Fruit fly (Drosophila melanogaster) whole organism, prepupa: ENCODE data around the gene CG13108.

Experiments
- Blimp-1 ChIP-seq: fragments of 200-800 bp; sonication (Bioruptor generic); optimal IDR thresholded peaks from 3 replicates; lab custom pipeline; 2017; ENCODE audit warnings: missing biosample characterization, missing genetic modification characterization, mild to moderate bottlenecking, moderate library complexity, missing genetic modification reagents
- CG10631 ChIP-seq: fragments of 200-800 bp; sonication (Bioruptor generic); optimal IDR thresholded peaks from 2 replicates; lab custom pipeline; 2016; ENCODE audit warnings: missing biosample characterization, missing genetic modification characterization
- CG10669 ChIP-seq: fragments of 200-800 bp; sonication (Bioruptor generic); optimal IDR thresholded peaks from 3 replicates; lab custom pipeline; 2018; ENCODE audit warnings: missing biosample characterization, mild to moderate bottlenecking, missing genetic modification characterization, moderate library complexity
- CG15336 ChIP-seq: fragments of 200-800 bp; sonication (Bioruptor generic); IDR thresholded peaks from 2 replicates; pipeline ENCODE4 v1.3.6; 2022; ENCODE audit warnings: missing biosample characterization, missing genetic modification characterization
- CG1621 ChIP-seq: fragments of 200-800 bp; sonication (Bioruptor generic); optimal IDR thresholded peaks from 3 replicates; lab custom pipeline; 2018; ENCODE audit warnings: missing biosample characterization, mild to moderate bottlenecking, missing genetic modification characterization
- CG16779 ChIP-seq: fragments of 200-800 bp; sonication (Bioruptor generic); optimal IDR thresholded peaks from 3 replicates; lab custom pipeline; 2017; ENCODE audit warnings: missing biosample characterization, mild to moderate bottlenecking, missing genetic modification characterization
- CG31627 ChIP-seq: fragments of 200-800 bp; sonication (Bioruptor generic); optimal IDR thresholded peaks from 3 replicates; lab custom pipeline; 2016; ENCODE audit warnings: missing biosample characterization, missing genetic modification characterization
- CG34406 ChIP-seq: fragments of 200-800 bp; sonication (Bioruptor generic); optimal IDR thresholded peaks from 3 replicates; lab custom pipeline; 2016; ENCODE audit warnings: missing biosample characterization, missing genetic modification characterization
- CG4318 ChIP-seq: fragments of 200-800 bp; sonication (Bioruptor generic); optimal IDR thresholded peaks from 3 replicates; lab custom pipeline; 2017; ENCODE audit warnings: missing biosample characterization, mild to moderate bottlenecking, missing genetic modification characterization
- CG6276 ChIP-seq: fragments of 200-800 bp; sonication (Bioruptor generic); optimal IDR thresholded peaks from 2 replicates; lab custom pipeline; 2017; ENCODE audit warnings: missing biosample characterization, mild to moderate bottlenecking, missing genetic modification characterization
- CG6792 ChIP-seq: fragments of 200-800 bp; sonication (Bioruptor generic); optimal IDR thresholded peaks from 3 replicates; lab custom pipeline; 2016; ENCODE audit warnings: missing biosample characterization, missing genetic modification characterization
- CG6808 ChIP-seq: fragments of 200-800 bp; sonication (Bioruptor generic); optimal IDR thresholded peaks from 3 replicates; lab custom pipeline; 2017; ENCODE audit warnings: missing biosample characterization, missing genetic modification characterization, mild to moderate bottlenecking, moderate library complexity, missing genetic modification reagents
- CG6854 ChIP-seq: fragments of 200-800 bp; sonication (Bioruptor generic); optimal IDR thresholded peaks from 2 replicates; lab custom pipeline; 2017; ENCODE audit warnings: missing biosample characterization, mild to moderate bottlenecking, missing genetic modification characterization
- CG8119 ChIP-seq: fragments of 200-800 bp; sonication (Bioruptor generic); IDR thresholded peaks from 3 replicates; pipeline ENCODE4 v1.3.6; 2022; ENCODE audit warnings: missing biosample characterization, missing genetic modification characterization
- CG8319 ChIP-seq: fragments of 200-800 bp; sonication (Bioruptor generic); optimal IDR thresholded peaks from 3 replicates; lab custom pipeline; 2016; ENCODE audit warnings: missing biosample characterization, missing genetic modification characterization
- CG9139 ChIP-seq: fragments of 200-800 bp; sonication (Bioruptor generic); optimal IDR thresholded peaks from 3 replicates; lab custom pipeline; 2017; ENCODE audit warnings: missing biosample characterization, mild to moderate bottlenecking, missing genetic modification characterization
- Eip75B ChIP-seq: fragments of 200-800 bp; sonication (Bioruptor generic); optimal IDR thresholded peaks from 3 replicates; lab custom pipeline; 2016; ENCODE audit warnings: missing biosample characterization, missing genetic modification characterization
- Eip78C ChIP-seq: fragments of 200-800 bp; sonication (Bioruptor generic); peaks from one replicate; lab custom pipeline; 2016; ENCODE audit warnings: missing biosample characterization, missing genetic modification characterization
- Ets21C ChIP-seq: fragments of 200-800 bp; sonication (Bioruptor generic); optimal IDR thresholded peaks from 3 replicates; lab custom pipeline; 2016; ENCODE audit warnings: missing biosample characterization, missing genetic modification characterization
- Hr39 ChIP-seq: fragments of 200-800 bp; sonication (Bioruptor generic); optimal IDR thresholded peaks from 2 replicates; lab custom pipeline; 2016; ENCODE audit warnings: missing biosample characterization, missing genetic modification characterization
- Met ChIP-seq: fragments of 200-800 bp; sonication (Bioruptor generic); optimal IDR thresholded peaks from 3 replicates; lab custom pipeline; 2016; ENCODE audit warnings: missing biosample characterization, missing genetic modification characterization
- Smox ChIP-seq: fragments of 200-800 bp; sonication (Bioruptor generic); optimal IDR thresholded peaks from 3 replicates; lab custom pipeline; 2016; ENCODE audit warnings: missing biosample characterization, missing genetic modification characterization
- Sox102F ChIP-seq: fragments of 200-800 bp; sonication (Bioruptor generic); optimal IDR thresholded peaks from 2 replicates; lab custom pipeline; 2016; ENCODE audit warnings: missing biosample characterization, mild to moderate bottlenecking, missing genetic modification characterization
- acj6 ChIP-seq: fragments of 200-800 bp; sonication (Bioruptor generic); optimal IDR thresholded peaks from 3 replicates; lab custom pipeline; 2016; ENCODE audit warnings: missing biosample characterization, missing genetic modification characterization
- dac ChIP-seq: fragments of 200-800 bp; sonication (Bioruptor generic); optimal IDR thresholded peaks from 2 replicates; lab custom pipeline; 2017; ENCODE audit warnings: missing biosample characterization, mild to moderate bottlenecking, missing genetic modification characterization
- esn ChIP-seq: fragments of 200-800 bp; sonication (Bioruptor generic); optimal IDR thresholded peaks from 2 replicates; lab custom pipeline; 2016; ENCODE audit warnings: missing biosample characterization, mild to moderate bottlenecking, missing genetic modification characterization, moderate library complexity
- fd59A ChIP-seq: fragments of 200-800 bp; sonication (Bioruptor generic); optimal IDR thresholded peaks from 2 replicates; lab custom pipeline; 2017; ENCODE audit warnings: missing biosample characterization, mild to moderate bottlenecking, missing genetic modification characterization, missing genetic modification reagents
- fd85E ChIP-seq: fragments of 200-800 bp; sonication (Bioruptor generic); optimal IDR thresholded peaks from 3 replicates; lab custom pipeline; 2016; ENCODE audit warnings: missing biosample characterization, missing genetic modification characterization
- fkh ChIP-seq: fragments of 200-800 bp; sonication (Bioruptor generic); optimal IDR thresholded peaks from 3 replicates; lab custom pipeline; 2017; ENCODE audit warnings: missing biosample characterization, mild to moderate bottlenecking, missing genetic modification characterization, moderate library complexity
- net ChIP-seq: fragments of 200-800 bp; sonication (Bioruptor generic); optimal IDR thresholded peaks from 3 replicates; lab custom pipeline; 2016; ENCODE audit warnings: missing biosample characterization, missing genetic modification characterization
- pdm3 ChIP-seq: fragments of 200-800 bp; sonication (Bioruptor generic); optimal IDR thresholded peaks from 3 replicates; lab custom pipeline; 2016; ENCODE audit warnings: missing biosample characterization, missing genetic modification characterization
- salr ChIP-seq, 2 experiments: fragments of 200-800 bp; sonication (Bioruptor generic); optimal IDR thresholded peaks; 3 replicates each; lab custom pipeline; 2016 to 2018; ENCODE audit warnings: missing biosample characterization in 2 of 2, missing genetic modification characterization in 2 of 2, mild to moderate bottlenecking in 1 of 2
- ss ChIP-seq, 2 experiments: fragments of 200-800 bp; sonication (Bioruptor generic); optimal IDR thresholded peaks; 2 replicates in 1 of 2; 3 replicates in 1 of 2; lab custom pipeline; 2017 to 2018; ENCODE audit warnings: mild to moderate bottlenecking in 2 of 2, missing biosample characterization in 2 of 2, missing genetic modification characterization in 2 of 2, moderate library complexity in 1 of 2
- svp ChIP-seq: fragments of 200-800 bp; sonication (Bioruptor generic); peaks from one replicate; lab custom pipeline; 2016; ENCODE audit warnings: missing biosample characterization, missing genetic modification characterization

Gene CG13108

DNA sequence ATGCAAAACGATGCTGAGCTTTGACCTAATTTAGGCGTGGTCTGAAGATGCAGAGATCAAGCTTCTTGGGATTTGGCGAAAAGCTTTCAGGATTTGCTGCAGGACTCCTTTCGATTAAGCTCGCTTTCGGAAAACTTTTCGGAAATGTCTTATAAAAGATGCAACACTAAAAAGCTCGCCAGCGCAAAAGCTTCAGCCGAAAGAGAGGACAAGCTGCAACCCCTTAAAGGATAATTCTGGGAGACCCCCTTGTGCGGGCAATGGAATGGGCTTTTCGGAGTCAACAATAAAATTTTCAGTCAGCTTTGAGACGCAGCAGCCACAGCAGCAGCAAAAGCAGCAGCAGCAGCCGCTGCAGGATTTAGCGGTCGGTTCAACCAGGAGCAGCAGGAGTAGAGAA lies at the start of gene CG13108:
Gene CG13108 (plus strand): TSS at position 301 of the 400 bp plus-strand sequence.
- no peak for TF ChIP-seq dac (GFP tag; lab: Kevin White, UChicago)
- TF ChIP-seq, all 60 proteins: peak for 0

- no peak for TF ChIP-seq fkh (GFP tag; lab: Kevin White, UChicago)
- TF ChIP-seq net (GFP tag; lab: Kevin White, UChicago): no peak
- no peak for TF ChIP-seq salr (GFP tag; optimal IDR thresholded peaks at IDR 0.05; lab: Kevin White, UChicago)
- no peak for TF ChIP-seq CG4318 (GFP tag; lab: Kevin White, UChicago)
- TF ChIP-seq CG16779 (tag; lab: Kevin White, UChicago): no peak
- TF ChIP-seq Ets21C (GFP tag; lab: Kevin White, UChicago): no peak
- no peak for TF ChIP-seq CG10669 (GFP tag; lab: Kevin White, UChicago)
- no peak for TF ChIP-seq CG10631 (GFP tag; lab: Kevin White, UChicago)
- TF ChIP-seq pdm3 (GFP tag; lab: Kevin White, UChicago): no peak
- no peak for TF ChIP-seq Smox (GFP tag; lab: Kevin White, UChicago)
- no peak for TF ChIP-seq CG34406 (GFP tag; lab: Kevin White, UChicago)
- no peak for TF ChIP-seq CG6854 (GFP tag; lab: Kevin White, UChicago)
- no peak for TF ChIP-seq Sox102F (GFP tag; lab: Kevin White, UChicago)
- TF ChIP-seq esn (GFP tag; lab: Kevin White, UChicago): no peak
These were observed 43.3 kb upstream of the CG13108 start for dm6 chr2L:9120475-9121309.

- TF ChIP-seq svp (GFP tag; lab: Kevin White, UChicago): peak; percentile 99
- peak; percentile 31 for TF ChIP-seq Eip78C (GFP tag; lab: Kevin White, UChicago)
- TF ChIP-seq acj6: no peak
- no peak for TF ChIP-seq dac (GFP tag; lab: Kevin White, UChicago)
- TF ChIP-seq CG6276: peak; percentile 24
- no peak for TF ChIP-seq CG6792 (GFP tag; lab: Kevin White, UChicago)
- no peak for TF ChIP-seq Blimp-1 (GFP tag; lab: Kevin White, UChicago)
- peak; percentile 19 for TF ChIP-seq CG6808 (GFP tag; lab: Kevin White, UChicago)
- no peak for TF ChIP-seq CG9139 (GFP tag; lab: Kevin White, UChicago)
- peak in 1 of 2 experiments; percentile 20 for TF ChIP-seq ss (GFP tag; optimal IDR thresholded peaks at IDR 0.05; lab: Kevin White, UChicago)
- TF ChIP-seq CG15336: no peak
These were observed 41.7 kb upstream of the CG13108 start for dm6 chr2L:9122371-9122770.

DNA sequence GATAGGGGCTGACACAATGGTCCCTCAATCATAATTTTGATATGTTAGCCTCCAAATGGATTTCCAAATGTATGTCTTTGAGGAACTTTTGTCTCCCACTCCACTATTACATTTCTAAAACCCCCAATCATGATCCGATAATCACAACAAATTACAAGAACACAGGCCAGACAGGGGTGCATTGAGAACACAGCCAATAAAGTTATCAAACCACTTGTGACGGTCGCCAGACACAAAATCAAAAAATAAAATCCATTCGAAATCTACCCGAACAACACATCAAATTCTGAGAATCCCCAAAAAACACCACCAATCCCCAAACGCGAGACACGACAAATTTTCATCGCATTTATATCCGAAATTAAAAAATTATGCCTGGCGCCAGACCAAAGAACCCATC lies 40.3 kb upstream of the CG13108 start:
- TF ChIP-seq CG31627 (GFP tag; lab: Kevin White, UChicago): no peak
- TF ChIP-seq Hr39 (GFP tag; lab: Kevin White, UChicago): no peak
- no peak for TF ChIP-seq Met (GFP tag; lab: Kevin White, UChicago)
- no peak for TF ChIP-seq CG8119
- TF ChIP-seq Blimp-1 (GFP tag; lab: Kevin White, UChicago): no peak
- no peak for TF ChIP-seq esn (GFP tag; lab: Kevin White, UChicago)
- no peak for TF ChIP-seq Eip75B (GFP tag; lab: Kevin White, UChicago)
- TF ChIP-seq CG8319 (GFP tag; lab: Kevin White, UChicago): no peak
- TF ChIP-seq svp (GFP tag; lab: Kevin White, UChicago): no peak
- TF ChIP-seq fd59A (GFP tag; lab: Kevin White, UChicago): no peak
- TF ChIP-seq fd85E (GFP tag; lab: Kevin White, UChicago): no peak
- TF ChIP-seq salr (GFP tag; optimal IDR thresholded peaks at IDR 0.05; lab: Kevin White, UChicago): no peak
- no peak for TF ChIP-seq CG1621 (tag; lab: Kevin White, UChicago)
- no peak for TF ChIP-seq Smox (GFP tag; lab: Kevin White, UChicago)
